Fruit fly (Drosophila melanogaster) whole organism, embryonic: ENCODE data around the gene Hmt4-20.

Source experiments
- CG18476 ChIP-seq: fragments of 200-800 bp; sonication (Bioruptor generic); optimal IDR thresholded peaks from 2 replicates; lab custom pipeline; 2016; ENCODE audit warnings: missing biosample characterization, mild to moderate bottlenecking, missing genetic modification characterization
- CG7928 ChIP-seq: fragments of 200-800 bp; sonication (Bioruptor generic); optimal IDR thresholded peaks from 2 replicates; lab custom pipeline; 2017; ENCODE audit warnings: missing biosample characterization, mild to moderate bottlenecking, missing genetic modification characterization
- Gug ChIP-seq: fragments of 200-800 bp; sonication (Bioruptor generic); IDR thresholded peaks from 4 replicates; pipeline ENCODE4 v1.3.6; 2022; ENCODE audit warnings: missing biosample characterization, missing genetic modification characterization
- Kr ChIP-seq: fragments of 200-800 bp; sonication (Bioruptor generic); optimal IDR thresholded peaks from 2 replicates; lab custom pipeline; 2017; ENCODE audit warnings: missing biosample characterization, mild to moderate bottlenecking, missing genetic modification characterization
- Xbp1 ChIP-seq: fragments of 200-800 bp; sonication (Bioruptor generic); optimal IDR thresholded peaks from 3 replicates; lab custom pipeline; 2016; ENCODE audit warnings: missing biosample characterization, mild to moderate bottlenecking, missing genetic modification characterization
- dati ChIP-seq: fragments of 200-800 bp; sonication (Bioruptor generic); IDR thresholded peaks from 2 replicates; pipeline ENCODE4 v1.3.6; 2022; ENCODE audit warnings: missing biosample characterization, missing genetic modification characterization
- mam ChIP-seq: fragments of 200-800 bp; sonication (Bioruptor generic); optimal IDR thresholded peaks from 3 replicates; lab custom pipeline; 2016; ENCODE audit warnings: missing biosample characterization, missing genetic modification characterization
- ranshi ChIP-seq: fragments of 200-800 bp; sonication (Bioruptor generic); IDR thresholded peaks from 2 replicates; pipeline ENCODE4 v1.3.6; 2022; ENCODE audit warnings: missing biosample characterization, missing genetic modification characterization
- sens-2 ChIP-seq: fragments of 200-800 bp; sonication (Bioruptor generic); IDR thresholded peaks from 2 replicates; pipeline ENCODE4 v1.3.6; 2022; ENCODE audit warnings: missing biosample characterization, missing genetic modification characterization
- yki ChIP-seq: fragments of >200 bp; optimal IDR thresholded peaks from 3 replicates; lab custom pipeline; 2018

- TF ChIP-seq Kr (GFP tag; lab: Kevin White, UChicago) (no peak), Xbp1 (no peak), dati (GFP tag; lab: Robert Waterston, UW) (no peak), sens-2 (GFP tag; lab: Robert Waterston, UW) (no peak), Gug (GFP tag; lab: Robert Waterston, UW) (no peak), ranshi (GFP tag; lab: Robert Waterston, UW) (no peak), CG18476 (GFP tag; lab: Kevin White, UChicago) (no peak), mam (GFP tag; lab: Kevin White, UChicago) (no peak), CG7928 (no peak), yki (no peak)
Measured at dm6 chrX:636606-637530, 19.0 kb downstream of the Hmt4-20 start.
